Worm (Caenorhabditis elegans): ENCODE measurements around the gene ant-1.3.

The ant-1.3 gene

ce11 chrIV:9667084-9667483, 42.0 kb downstream of the ant-1.3 start:
- TF ChIP-seq nhr-67 (tag; optimal IDR thresholded peaks at IDR 0.05) (no peak), pha-4 (tag; optimal IDR thresholded peaks at IDR 0.05) (peak; percentile 43), tbx-2 (tag; optimal IDR thresholded peaks at IDR 0.05) (no peak), nhr-25 (tag; optimal IDR thresholded peaks at IDR 0.05) (peak; percentile 20), nhr-28 (tag; optimal IDR thresholded peaks at IDR 0.05) (no peak), unc-62 (GFP tag; optimal IDR thresholded peaks at IDR 0.05) (no peak)

DNA sequence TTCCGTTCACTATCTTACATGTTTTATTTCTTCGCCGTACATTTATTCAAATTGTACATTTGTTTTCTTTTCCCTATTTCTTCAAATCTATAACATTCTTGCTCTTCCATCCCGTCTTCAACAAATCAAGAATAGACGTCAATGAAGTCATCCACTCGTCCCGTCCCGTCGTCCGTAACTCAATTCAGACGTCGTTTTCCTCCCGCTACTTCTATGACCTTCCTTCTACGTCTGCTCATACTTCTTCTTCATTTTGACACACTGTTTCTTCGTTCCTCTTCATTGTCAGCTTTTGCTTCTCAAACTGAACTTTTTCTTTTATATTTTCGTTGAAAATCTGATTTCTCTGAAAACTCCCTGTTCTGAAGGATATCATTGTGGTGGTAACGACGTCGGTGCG, 49.1 kb downstream of the ant-1.3 start:
- no peak for TF ChIP-seq pqm-1 (tag; optimal IDR thresholded peaks at IDR 0.05)
- TF ChIP-seq zag-1 (tag; optimal IDR thresholded peaks at IDR 0.05), result no peak
- TF ChIP-seq fkh-10 (GFP tag; optimal IDR thresholded peaks at IDR 0.05), result peak; percentile 74
- TF ChIP-seq skn-1 (tag; optimal IDR thresholded peaks at IDR 0.05), result no peak
- no peak for TF ChIP-seq fkh-2 (tag; optimal IDR thresholded peaks at IDR 0.05)
- TF ChIP-seq egl-27 (tag; optimal IDR thresholded peaks at IDR 0.05), result no peak
- TF ChIP-seq ztf-4 (tag; optimal IDR thresholded peaks at IDR 0.05), result no peak

All from whole organism, L3 larva.